Worm (Caenorhabditis elegans) whole organism, mixed stage, embryonic: ENCODE measurements around the gene ptr-8.
A peak's percentile ranks its signal among the peaks of the same experiment; 100 is the strongest.

Experiments
- M03D4.4 ChIP-seq: sonication (generic microtip); optimal IDR thresholded peaks from 2 replicates; lab custom pipeline; 2017; ENCODE audit warnings: mild to moderate bottlenecking, missing genetic modification characterization, missing compliant biosample characterization
- blmp-1 ChIP-seq: fragments of 150-350 bp; optimal IDR thresholded peaks from 2 replicates; lab custom pipeline; 2014; ENCODE audit warnings: missing biosample characterization, missing genetic modification characterization
- ceh-39 ChIP-seq: fragments of 150-350 bp; optimal IDR thresholded peaks from 2 replicates; lab custom pipeline; 2014; ENCODE audit warnings: missing biosample characterization, missing genetic modification characterization
- lin-13 ChIP-seq: fragments of 150-350 bp; optimal IDR thresholded peaks from 2 replicates; lab custom pipeline; 2014; ENCODE audit warnings: missing biosample characterization, missing genetic modification characterization
- lsy-2 ChIP-seq: fragments of 150-350 bp; optimal IDR thresholded peaks from 2 replicates; lab custom pipeline; 2014; ENCODE audit warnings: missing biosample characterization, missing genetic modification characterization
- mep-1 ChIP-seq: fragments of 150-350 bp; optimal IDR thresholded peaks from 2 replicates; lab custom pipeline; 2017; ENCODE audit warnings: missing biosample characterization, missing genetic modification reagents, missing genetic modification characterization, inconsistent platforms
- nhr-237 ChIP-seq: fragments of 150-350 bp; optimal IDR thresholded peaks from 2 replicates; lab custom pipeline; 2014; ENCODE audit warnings: missing biosample characterization, missing genetic modification characterization
- nhr-76 ChIP-seq: sonication (generic microtip); optimal IDR thresholded peaks from 2 replicates; lab custom pipeline; 2017; ENCODE audit warnings: missing biosample characterization, missing genetic modification characterization
- snpc-4 ChIP-seq: fragments of 150-350 bp; optimal IDR thresholded peaks from 2 replicates; lab custom pipeline; 2014; ENCODE audit warnings: missing biosample characterization, missing genetic modification characterization
- unc-62 ChIP-seq: fragments of 150-350 bp; optimal IDR thresholded peaks from 2 replicates; lab custom pipeline; 2014; ENCODE audit warnings: missing biosample characterization, missing genetic modification reagents, missing genetic modification characterization
- ztf-11 ChIP-seq: fragments of 150-350 bp; optimal IDR thresholded peaks from 2 replicates; lab custom pipeline; 2014; ENCODE audit warnings: missing biosample characterization, missing genetic modification characterization

DNA sequence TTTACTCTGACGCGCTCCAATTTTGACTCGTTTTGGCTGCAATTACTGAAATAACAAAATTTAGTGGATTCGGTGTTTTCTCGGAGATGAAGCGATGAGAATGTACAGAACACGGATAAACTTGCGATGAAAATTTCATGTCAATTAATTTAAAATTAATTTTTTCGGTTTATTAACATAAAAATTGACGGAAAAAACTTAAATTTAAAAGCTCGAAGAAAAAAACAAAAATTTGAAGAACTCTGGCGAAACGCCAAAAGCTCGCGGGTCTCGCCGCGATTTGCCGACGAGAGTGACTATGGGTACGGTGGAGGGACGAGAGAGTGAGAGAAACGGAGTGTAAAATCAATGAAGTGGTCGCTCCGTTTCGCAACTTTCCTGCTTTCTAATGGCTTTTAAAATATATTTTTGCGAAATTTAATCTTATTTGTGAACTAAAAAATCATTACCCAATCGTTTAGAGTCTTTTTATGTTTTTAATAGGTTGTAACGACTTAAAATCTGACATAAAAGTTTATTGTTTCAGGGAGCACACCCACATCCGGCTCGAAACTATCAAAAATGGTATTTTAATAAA lies 20.3 kb upstream of the ptr-8 start, which contains the start of the genes gmps-1 and cap-2:
- TF ChIP-seq snpc-4 (tag; lab: Kevin White, UChicago), result no peak
- TF ChIP-seq ceh-39 (tag; lab: Kevin White, UChicago), result peak; percentile 72
- TF ChIP-seq M03D4.4 (tag; lab: Kevin White, UChicago), result peak; percentile 28
- TF ChIP-seq blmp-1 (tag; lab: Kevin White, UChicago), result no peak
- TF ChIP-seq nhr-237 (tag; lab: Kevin White, UChicago), result peak; percentile 86
- peak; percentile 100 for TF ChIP-seq lsy-2 (tag; lab: Kevin White, UChicago)
- TF ChIP-seq lin-13 (tag; lab: Kevin White, UChicago), result peak; percentile 84
- TF ChIP-seq mep-1, result peak; percentile 92
- TF ChIP-seq unc-62 (GFP tag; lab: Kevin White, UChicago), result peak; percentile 22
- no peak for TF ChIP-seq nhr-76 (tag; lab: Kevin White, UChicago)
- TF ChIP-seq ztf-11 (tag; lab: Kevin White, UChicago), result no peak
